Fruit fly (Drosophila melanogaster): ENCODE results near the gene mmm.
A peak's percentile ranks its signal among the peaks of the same experiment; 100 is the strongest.

Gene mmm

DNA sequence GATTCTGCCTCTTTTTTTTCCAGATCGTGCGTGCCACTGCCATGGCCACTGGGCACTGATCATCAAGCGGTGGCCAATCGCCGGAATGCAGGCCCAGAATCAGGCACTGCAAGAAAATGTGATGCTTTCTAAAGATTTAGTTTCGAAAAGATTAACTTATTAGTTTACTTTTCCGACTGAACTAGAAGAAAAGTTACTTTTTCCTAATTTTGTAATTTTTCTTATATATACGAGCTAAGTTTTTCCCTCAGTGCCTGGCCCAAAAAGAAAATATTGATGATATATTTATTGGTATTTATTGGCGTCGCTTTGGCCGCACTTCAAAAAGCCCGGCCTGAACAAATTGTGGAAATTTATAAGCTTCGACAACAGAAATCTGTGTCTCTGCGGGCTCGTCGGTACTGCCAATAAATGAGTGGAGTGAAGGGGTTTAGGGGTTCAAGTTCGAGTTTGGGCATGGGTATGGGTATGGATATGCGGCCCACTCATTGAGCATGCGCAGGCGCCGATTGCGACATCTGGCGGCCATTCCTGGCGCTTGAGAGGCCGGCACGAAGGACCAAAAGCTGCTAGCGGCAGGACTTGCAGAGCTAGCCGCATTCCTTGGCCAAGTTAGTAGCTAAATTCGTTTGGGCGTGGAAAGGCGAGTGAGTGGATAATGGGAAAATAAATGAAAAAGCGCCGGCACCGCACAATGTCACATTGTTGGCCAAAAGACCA lies 18.0 kb downstream of the mmm start (continued):
- TF ChIP-seq Awh (GFP tag; IDR thresholded peaks at IDR 0.05) = peak; percentile 38; the same call in 1 of the 2 replicates
- TF ChIP-seq HLH54F (GFP tag; optimal IDR thresholded peaks at IDR 0.05) = no peak
- no peak for TF ChIP-seq Fer3 (tag; optimal IDR thresholded peaks at IDR 0.05)
- peak; percentile 43; the same call in 1 of the 3 replicates for TF ChIP-seq CG17361 (GFP tag; IDR thresholded peaks at IDR 0.05)
- no peak for TF ChIP-seq Fer1 (GFP tag; optimal IDR thresholded peaks at IDR 0.05)
- TF ChIP-seq Sry-δ (GFP tag; optimal IDR thresholded peaks at IDR 0.05) = no peak
- TF ChIP-seq HLH3B (GFP tag; IDR thresholded peaks at IDR 0.05) = peak; percentile 47
- TF ChIP-seq prd (optimal IDR thresholded peaks at IDR 0.05) = no peak
- peak; percentile 32; the same call in 1 of the 3 replicates for TF ChIP-seq prd (GFP tag; IDR thresholded peaks at IDR 0.05)
- peak; percentile 29; the same call in 1 of the 2 replicates for TF ChIP-seq vvl (GFP tag; IDR thresholded peaks at IDR 0.05)
- peak; percentile 37 for TF ChIP-seq Blimp-1 (GFP tag; optimal IDR thresholded peaks at IDR 0.05)
- TF ChIP-seq lab (GFP tag; optimal IDR thresholded peaks at IDR 0.05) = no peak
- no peak for TF ChIP-seq ssp (GFP tag; IDR thresholded peaks at IDR 0.05)
- TF ChIP-seq lmd (GFP tag; IDR thresholded peaks at IDR 0.05) = no peak; the same call in 1 of the 2 replicates
- peak; percentile 14 for TF ChIP-seq lbe (GFP tag; optimal IDR thresholded peaks at IDR 0.05)
- peak; percentile 25 for TF ChIP-seq Deaf1 (tag; optimal IDR thresholded peaks at IDR 0.05)
- TF ChIP-seq slbo (GFP tag; IDR thresholded peaks at IDR 0.05) = 0 out of 2 replicates have a peak, but pooled peaks have one; percentile 33
- no peak for TF ChIP-seq Camta (GFP tag; optimal IDR thresholded peaks at IDR 0.05)
- no peak for TF ChIP-seq CG12942 (GFP tag; optimal IDR thresholded peaks at IDR 0.05)
- TF ChIP-seq CG4707 (GFP tag; optimal IDR thresholded peaks at IDR 0.05) = no peak
- TF ChIP-seq CG17359 (tag; optimal IDR thresholded peaks at IDR 0.05) = peak; percentile 5
- TF ChIP-seq CG12104 (GFP tag; optimal IDR thresholded peaks at IDR 0.05) = no peak
- no peak for TF ChIP-seq CG14014 (GFP tag; IDR thresholded peaks at IDR 0.05)
- no peak for TF ChIP-seq tna (GFP tag; IDR thresholded peaks at IDR 0.05; ENCODE audit: partially characterized antibody)
- TF ChIP-seq Hr51 (GFP tag; optimal IDR thresholded peaks at IDR 0.05) = peak in 1 of 2 experiments; percentile 37
- TF ChIP-seq CG18476 (GFP tag; optimal IDR thresholded peaks at IDR 0.05) = no peak
- no peak for TF ChIP-seq kni (GFP tag; optimal IDR thresholded peaks at IDR 0.05)
- no peak for TF ChIP-seq CG1792 (GFP tag; optimal IDR thresholded peaks at IDR 0.05)
- no peak for TF ChIP-seq CG11247 (GFP tag; IDR thresholded peaks at IDR 0.05)
- TF ChIP-seq sens (GFP tag) = peak; percentile 84
- TF ChIP-seq fd96Cb (tag; optimal IDR thresholded peaks at IDR 0.05) = no peak
- peak; percentile 28; the same call in 1 of the 2 replicates for TF ChIP-seq CG32767 (GFP tag; IDR thresholded peaks at IDR 0.05)
- no peak for TF ChIP-seq CG17568 (GFP tag; optimal IDR thresholded peaks at IDR 0.05)
- TF ChIP-seq Sox102F (GFP tag; optimal IDR thresholded peaks at IDR 0.05) = peak; percentile 47
- peak; percentile 51 for TF ChIP-seq CG31441 (GFP tag; IDR thresholded peaks at IDR 0.05)
- no peak for TF ChIP-seq fu2 (GFP tag; optimal IDR thresholded peaks at IDR 0.05)
- TF ChIP-seq pan (optimal IDR thresholded peaks at IDR 0.05) = no peak
- peak in 1 of 2 experiments; percentile 56 for TF ChIP-seq pan (GFP tag; optimal IDR thresholded peaks at IDR 0.05 in 1 of 2, IDR thresholded peaks at IDR 0.05 in 1 of 2)
- TF ChIP-seq Dref (GFP tag; IDR thresholded peaks at IDR 0.05) = no peak
- TF ChIP-seq CG30403 (GFP tag; optimal IDR thresholded peaks at IDR 0.05) = peak; percentile 28
- TF ChIP-seq onecut (GFP tag; IDR thresholded peaks at IDR 0.05) = no peak
- TF ChIP-seq eve (GFP tag; optimal IDR thresholded peaks at IDR 0.05) = peak in 1 of 2 experiments; percentile 26
- peak; percentile 59 for TF ChIP-seq Ptx1 (GFP tag; IDR thresholded peaks at IDR 0.05)
- TF ChIP-seq Xbp1 (GFP tag; optimal IDR thresholded peaks at IDR 0.05) = no peak
- TF ChIP-seq Spps (tag; optimal IDR thresholded peaks at IDR 0.05) = no peak
- TF ChIP-seq tup (GFP tag; optimal IDR thresholded peaks at IDR 0.05) = no peak
- TF ChIP-seq dysf (GFP tag; IDR thresholded peaks at IDR 0.05) = 0 out of 3 replicates have a peak, but pooled peaks have one; percentile 23
- no peak for TF ChIP-seq CG12219 (GFP tag; optimal IDR thresholded peaks at IDR 0.05)
- no peak for TF ChIP-seq ab (GFP tag; optimal IDR thresholded peaks at IDR 0.05)
- TF ChIP-seq slp2 (GFP tag; optimal IDR thresholded peaks at IDR 0.05) = no peak

All from whole organism, embryonic.